Worm (Caenorhabditis elegans): ENCODE data around the gene gei-8.
A peak's percentile ranks its signal among the peaks of the same experiment; 100 is the strongest.

- TF ChIP-seq unc-62 (GFP tag; optimal IDR thresholded peaks at IDR 0.05), result no peak
- peak; percentile 78 for TF ChIP-seq ztf-4 (tag; optimal IDR thresholded peaks at IDR 0.05)
- TF ChIP-seq mab-5 (tag; optimal IDR thresholded peaks at IDR 0.05), result peak; percentile 79
- TF ChIP-seq ceh-82 (tag; optimal IDR thresholded peaks at IDR 0.05), result peak; percentile 30
- peak; percentile 91 for TF ChIP-seq lin-13 (GFP tag; optimal IDR thresholded peaks at IDR 0.05)
- no peak for TF ChIP-seq alr-1 (tag; optimal IDR thresholded peaks at IDR 0.05)
- TF ChIP-seq ama-1 (optimal IDR thresholded peaks at IDR 0.05), result peak; percentile 48
- TF ChIP-seq nhr-11 (tag; optimal IDR thresholded peaks at IDR 0.05), result no peak
- peak; percentile 88 for TF ChIP-seq F13H6.1 (tag; optimal IDR thresholded peaks at IDR 0.05)
- TF ChIP-seq unc-39 (tag; optimal IDR thresholded peaks at IDR 0.05), result no peak
- TF ChIP-seq nhr-23 (tag; optimal IDR thresholded peaks at IDR 0.05), result no peak
Measured at ce11 chrIII:8163788-8164423, 42.9 kb upstream of the gei-8 start, which contains the start of gene prp-8.
